Worm (Caenorhabditis elegans): ENCODE data around the gene F28B4.4.

DNA sequence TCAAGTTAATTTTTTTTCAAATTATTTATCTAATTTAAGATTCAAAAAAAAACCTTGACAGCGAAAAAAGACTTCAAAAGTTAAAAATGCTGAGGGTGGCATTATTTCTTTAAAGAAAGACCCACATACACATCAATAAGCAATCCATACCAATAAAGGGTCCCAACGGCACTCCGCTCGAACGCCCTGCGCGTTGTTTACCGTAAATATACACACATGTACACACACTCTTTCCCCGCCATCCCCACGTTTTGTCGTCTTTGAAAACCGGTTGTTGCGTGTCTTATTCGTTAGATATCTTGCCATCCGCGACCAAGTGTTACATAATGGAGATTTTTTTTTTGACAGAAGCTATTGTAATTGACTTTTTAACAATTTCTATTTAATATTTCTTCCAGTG lies 49.9 kb downstream of the F28B4.4 start, which contains the start of gene gcc-1:
- TF ChIP-seq cog-1 (tag; optimal IDR thresholded peaks at IDR 0.05) (peak; percentile 24), ztf-29 (GFP tag; IDR thresholded peaks at IDR 0.05) (no peak), T22C8.4 (GFP tag; IDR thresholded peaks at IDR 0.05) (0 out of 2 replicates have a peak, but pooled peaks have one; percentile 27), ztf-23 (GFP tag; IDR thresholded peaks at IDR 0.05) (no peak), flt-1 (GFP tag; IDR thresholded peaks at IDR 0.05) (no peak), klf-2 (GFP tag; conservative IDR thresholded peaks at IDR 0.05) (no peak)

All from whole organism, midembryonic.